Worm (Caenorhabditis elegans): ENCODE data around the gene Y53G8AL.1.

The Y53G8AL.1 gene

ce11 chrIII:3219050-3219449 is 13.9 kb upstream of the Y53G8AL.1 start, which contains the start of gene frm-8:
Gene frm-8 (minus strand): TSS chrIII:3219150.
- no peak for TF ChIP-seq pha-4 (tag; optimal IDR thresholded peaks at IDR 0.05)
- no peak for TF ChIP-seq unc-55 (GFP tag; optimal IDR thresholded peaks at IDR 0.05)
- no peak for TF ChIP-seq syd-9 (tag; optimal IDR thresholded peaks at IDR 0.05)
- TF ChIP-seq ceh-2 (tag; optimal IDR thresholded peaks at IDR 0.05), result no peak

- TF ChIP-seq C08G9.2 (tag; optimal IDR thresholded peaks at IDR 0.05) (no peak), syd-9 (tag; optimal IDR thresholded peaks at IDR 0.05) (no peak), rnt-1 (tag; optimal IDR thresholded peaks at IDR 0.05) (no peak), elt-2 (tag; optimal IDR thresholded peaks at IDR 0.05) (no peak), ceh-22 (tag; optimal IDR thresholded peaks at IDR 0.05) (no peak), dve-1 (tag; optimal IDR thresholded peaks at IDR 0.05) (no peak), ceh-14 (tag; optimal IDR thresholded peaks at IDR 0.05) (no peak), hlh-6 (tag; optimal IDR thresholded peaks at IDR 0.05) (no peak), ceh-19 (GFP tag; optimal IDR thresholded peaks at IDR 0.05) (no peak), pax-1 (tag; optimal IDR thresholded peaks at IDR 0.05) (no peak), sdc-2 (tag; optimal IDR thresholded peaks at IDR 0.05) (no peak), ztf-16 (tag; optimal IDR thresholded peaks at IDR 0.05) (no peak), unc-42 (tag; optimal IDR thresholded peaks at IDR 0.05) (peak; percentile 62), tbx-2 (tag; optimal IDR thresholded peaks at IDR 0.05) (peak; percentile 4), ref-2 (tag; optimal IDR thresholded peaks at IDR 0.05) (no peak), nfya-1 (tag; optimal IDR thresholded peaks at IDR 0.05) (peak; percentile 59), ceh-31 (tag; optimal IDR thresholded peaks at IDR 0.05) (peak; percentile 75), gmeb-2 (tag; optimal IDR thresholded peaks at IDR 0.05) (no peak), hlh-30 (tag; optimal IDR thresholded peaks at IDR 0.05; ENCODE audit: insufficient read depth) (no peak), unc-55 (GFP tag; optimal IDR thresholded peaks at IDR 0.05) (no peak), sox-2 (GFP tag; IDR thresholded peaks at IDR 0.05) (no peak)
Measured at ce11 chrIII:3220287-3220686, 12.6 kb upstream of the Y53G8AL.1 start.

- TF ChIP-seq ceh-34 (tag; optimal IDR thresholded peaks at IDR 0.05) (no peak), dmd-4 (tag; optimal IDR thresholded peaks at IDR 0.05; ENCODE audit: borderline replicate concordance) (no peak), ceh-14 (tag; optimal IDR thresholded peaks at IDR 0.05) (no peak), fax-1 (tag; optimal IDR thresholded peaks at IDR 0.05) (no peak), Y22D7AL.16 (tag; optimal IDR thresholded peaks at IDR 0.05) (no peak), ceh-24 (tag; optimal IDR thresholded peaks at IDR 0.05) (no peak), C38D4.7 (GFP tag; optimal IDR thresholded peaks at IDR 0.05) (no peak), pat-9 (tag; optimal IDR thresholded peaks at IDR 0.05) (no peak), ceh-48 (tag; optimal IDR thresholded peaks at IDR 0.05) (no peak), mec-3 (tag; optimal IDR thresholded peaks at IDR 0.05; ENCODE audit: borderline replicate concordance) (no peak), ztf-16 (tag; optimal IDR thresholded peaks at IDR 0.05) (no peak), ama-1 (optimal IDR thresholded peaks at IDR 0.05) (no peak), ceh-45 (GFP tag; IDR thresholded peaks at IDR 0.05) (no peak), ceh-18 (tag; optimal IDR thresholded peaks at IDR 0.05) (no peak)
Measured at ce11 chrIII:3222707-3223106, 10.2 kb upstream of the Y53G8AL.1 start.

- no peak for TF ChIP-seq eyg-1 (tag; optimal IDR thresholded peaks at IDR 0.05)
- TF ChIP-seq unc-42 (tag; optimal IDR thresholded peaks at IDR 0.05), result peak; percentile 89
Measured at ce11 chrIII:3224102-3224501, 8.8 kb upstream of the Y53G8AL.1 start.

- no peak for TF ChIP-seq K09A11.1 (tag; optimal IDR thresholded peaks at IDR 0.05; ENCODE audit: insufficient read depth)
- TF ChIP-seq ttx-3 (tag; optimal IDR thresholded peaks at IDR 0.05), result no peak
- TF ChIP-seq ceh-19 (GFP tag; optimal IDR thresholded peaks at IDR 0.05), result no peak
- TF ChIP-seq ceh-48 (tag; optimal IDR thresholded peaks at IDR 0.05), result no peak
- no peak for TF ChIP-seq dve-1 (tag; optimal IDR thresholded peaks at IDR 0.05)
- no peak for TF ChIP-seq ceh-9 (tag; optimal IDR thresholded peaks at IDR 0.05)
- no peak for TF ChIP-seq elt-4 (tag; optimal IDR thresholded peaks at IDR 0.05)
- no peak for TF ChIP-seq nfya-1 (tag; optimal IDR thresholded peaks at IDR 0.05)
- TF ChIP-seq unc-86 (tag; optimal IDR thresholded peaks at IDR 0.05), result no peak
- no peak for TF ChIP-seq pha-2 (tag; optimal IDR thresholded peaks at IDR 0.05)
- TF ChIP-seq lin-11 (tag; optimal IDR thresholded peaks at IDR 0.05), result no peak
- no peak for TF ChIP-seq ets-4 (tag; optimal IDR thresholded peaks at IDR 0.05)
- TF ChIP-seq hlh-30 (tag; optimal IDR thresholded peaks at IDR 0.05; ENCODE audit: insufficient read depth), result no peak
- TF ChIP-seq ceh-24 (tag; optimal IDR thresholded peaks at IDR 0.05), result no peak
- TF ChIP-seq hlh-13 (GFP tag; optimal IDR thresholded peaks at IDR 0.05), result no peak
- no peak for TF ChIP-seq pax-1 (tag; optimal IDR thresholded peaks at IDR 0.05)
- no peak for TF ChIP-seq ceh-18 (tag; optimal IDR thresholded peaks at IDR 0.05)
Measured at ce11 chrIII:3240893-3241292, 8.0 kb downstream of the Y53G8AL.1 start.

Measured in whole organism, late embryonic.